Fruit fly (Drosophila melanogaster) S2 (cell line): ENCODE measurements around the gene PolG2.

ENCODE experiments used
- CG8478 ChIP-seq: fragments of >200 bp; optimal IDR thresholded peaks from 2 replicates; lab custom pipeline; 2018
- CTCF ChIP-seq, 2 experiments: fragments of >200 bp; optimal IDR thresholded peaks; 2 replicates each; lab custom pipeline; 2018

DNA sequence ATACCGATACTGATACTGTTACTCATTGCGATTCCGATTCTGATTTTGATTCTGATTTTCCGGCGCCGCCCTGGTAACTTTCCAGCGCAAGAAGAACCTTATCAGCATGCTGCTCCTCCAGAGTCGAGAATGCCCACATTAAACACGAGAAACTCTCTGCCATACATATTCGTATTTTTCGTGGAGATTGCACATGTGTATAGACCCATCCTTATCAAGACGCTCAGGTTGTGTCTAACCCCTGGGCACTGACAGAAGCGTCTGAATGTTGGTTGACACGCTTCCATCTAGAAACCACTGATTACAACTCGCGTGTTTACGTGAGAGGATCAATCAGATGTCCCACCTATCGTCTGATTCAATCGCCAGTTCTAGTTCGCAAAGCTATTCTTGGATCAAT, 27.7 kb downstream of the PolG2 start:
- no peak for TF ChIP-seq CG8478 (lab: Kevin White, UChicago)
- TF ChIP-seq CTCF (optimal IDR thresholded peaks at IDR 0.05; lab: Kevin White, UChicago) = no peak
